Worm (Caenorhabditis elegans) whole organism, L2 larva: ENCODE results near the gene F43C9.1.

Source experiments
- R02D3.7 ChIP-seq: fragments of 150-350 bp; optimal IDR thresholded peaks from 2 replicates; lab custom pipeline; 2014; ENCODE audit warnings: missing biosample characterization, missing genetic modification characterization
- ama-1 ChIP-seq: fragments of 150-350 bp; optimal IDR thresholded peaks from 2 replicates; lab custom pipeline; 2018; ENCODE audit warnings: inconsistent platforms
- ceh-82 ChIP-seq: fragments of 150-350 bp; optimal IDR thresholded peaks from 2 replicates; lab custom pipeline; 2014; ENCODE audit warnings: missing biosample characterization, missing genetic modification characterization
- egl-27 ChIP-seq: sonication (generic microtip); optimal IDR thresholded peaks from 3 replicates; lab custom pipeline; 2017; ENCODE audit warnings: missing biosample characterization, missing genetic modification reagents, missing genetic modification characterization
- elt-1 ChIP-seq: fragments of 150-350 bp; optimal IDR thresholded peaks from 2 replicates; lab custom pipeline; 2014; ENCODE audit warnings: missing biosample characterization, missing genetic modification characterization
- fos-1 ChIP-seq: fragments of 150-350 bp; optimal IDR thresholded peaks from 2 replicates; lab custom pipeline; 2014; ENCODE audit warnings: missing biosample characterization, missing genetic modification characterization
- nhr-11 ChIP-seq: fragments of 150-350 bp; optimal IDR thresholded peaks from 2 replicates; lab custom pipeline; 2014; ENCODE audit warnings: missing biosample characterization, missing genetic modification characterization
- nhr-12 ChIP-seq: fragments of 150-350 bp; optimal IDR thresholded peaks from 2 replicates; lab custom pipeline; 2014; ENCODE audit warnings: missing biosample characterization, missing genetic modification characterization
- nhr-77 ChIP-seq: fragments of 150-350 bp; optimal IDR thresholded peaks from 2 replicates; lab custom pipeline; 2014; ENCODE audit warnings: missing biosample characterization, missing genetic modification characterization
- skn-1 ChIP-seq: sonication (generic microtip); optimal IDR thresholded peaks from 2 replicates; lab custom pipeline; 2017; ENCODE audit warnings: missing biosample characterization, missing genetic modification characterization
- unc-55 ChIP-seq: fragments of 150-350 bp; sonication (generic microtip); optimal IDR thresholded peaks from 3 replicates; lab custom pipeline; 2014; ENCODE audit warnings: missing biosample characterization, missing genetic modification reagents, missing genetic modification characterization
- unc-62 ChIP-seq: fragments of 150-350 bp; optimal IDR thresholded peaks from 2 replicates; lab custom pipeline; 2014; ENCODE audit warnings: missing biosample characterization, missing genetic modification reagents, missing genetic modification characterization
- zag-1 ChIP-seq: fragments of 150-350 bp; optimal IDR thresholded peaks from 2 replicates; lab custom pipeline; 2014; ENCODE audit warnings: missing biosample characterization, missing genetic modification characterization
- ztf-11 ChIP-seq: sonication (generic microtip); optimal IDR thresholded peaks from 2 replicates; lab custom pipeline; 2017; ENCODE audit warnings: missing biosample characterization, missing genetic modification characterization

DNA sequence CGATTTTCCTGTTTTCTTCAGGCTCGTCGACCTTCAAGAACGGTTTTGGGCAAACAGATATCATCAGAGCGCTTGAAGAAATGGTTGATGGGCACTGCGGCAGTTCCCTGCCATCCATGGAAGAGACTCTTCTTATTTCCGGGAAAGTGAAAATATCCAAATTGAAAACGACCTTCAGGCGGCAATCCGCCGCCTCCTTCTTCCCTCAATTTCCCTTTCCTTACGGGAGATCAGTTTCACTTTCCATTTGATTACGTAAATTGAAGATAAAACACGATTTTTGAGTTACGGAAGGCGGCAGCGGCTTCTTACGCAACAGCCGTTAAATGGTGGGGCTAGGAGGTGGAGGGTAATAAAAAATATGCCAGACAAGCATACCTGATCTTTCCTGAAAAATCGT, 16.1 kb downstream of the F43C9.1 start:
- TF ChIP-seq elt-1 (tag; lab: Kevin White, UChicago) (no peak), ama-1 (lab: Kevin White, UChicago) (no peak), ztf-11 (tag; lab: Kevin White, UChicago) (no peak), unc-55 (GFP tag; lab: Kevin White, UChicago) (no peak), nhr-77 (tag; lab: Kevin White, UChicago) (no peak), unc-62 (no peak), nhr-11 (tag; lab: Kevin White, UChicago) (no peak), zag-1 (tag; lab: Kevin White, UChicago) (no peak), egl-27 (no peak), R02D3.7 (no peak), fos-1 (tag; lab: Kevin White, UChicago) (no peak), ceh-82 (tag; lab: Kevin White, UChicago) (no peak), skn-1 (no peak), nhr-12 (no peak)
